Fruit fly (Drosophila melanogaster): ENCODE measurements around the gene promL.

promL gene

DNA sequence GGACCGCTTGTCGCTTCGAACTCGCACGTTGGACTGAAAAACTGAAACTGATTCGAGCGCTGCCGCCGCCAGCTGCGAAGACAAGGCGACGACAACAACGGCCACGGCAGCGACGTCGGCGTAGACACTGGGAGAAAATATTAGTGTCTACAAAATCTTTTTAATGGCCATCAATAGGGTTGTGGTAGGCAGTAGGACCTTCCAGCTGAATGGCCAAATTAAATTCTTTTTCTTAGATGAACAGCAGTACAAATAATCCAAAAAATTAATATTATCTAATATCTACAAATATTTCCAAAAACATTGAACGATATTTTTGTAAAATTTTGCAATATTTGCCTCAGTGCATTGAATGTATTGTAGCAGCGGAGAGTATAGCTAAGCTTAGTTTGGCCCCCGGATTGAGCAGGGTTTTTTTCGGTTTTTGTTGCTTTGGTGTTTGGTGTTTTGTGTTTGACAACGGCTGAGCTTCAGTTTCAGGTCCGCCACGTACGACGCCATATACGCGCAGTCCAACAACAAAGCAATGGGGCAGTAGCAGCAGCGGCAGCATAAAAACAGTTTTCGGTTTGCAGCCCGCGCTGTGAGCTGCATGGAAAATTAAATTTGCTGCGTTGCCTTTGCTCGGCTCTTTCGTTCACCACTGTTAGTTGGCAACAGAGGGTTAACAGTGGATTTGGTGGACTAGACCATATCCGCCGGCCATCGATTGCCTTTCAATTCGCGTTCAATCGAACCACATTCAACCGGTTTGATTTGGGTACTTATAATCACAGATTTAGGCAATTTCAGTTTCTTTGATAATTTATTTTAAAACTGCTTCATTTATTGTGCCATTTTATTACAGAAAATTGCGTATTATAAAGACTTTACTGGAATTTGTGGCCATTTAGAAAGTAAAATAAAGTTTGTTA lies 20.4 kb downstream of the promL start, which contains the start of gene Cht7 (continued):
- TF ChIP-seq CG12942 (GFP tag; optimal IDR thresholded peaks at IDR 0.05) = peak; percentile 68
- TF ChIP-seq tll (GFP tag; optimal IDR thresholded peaks at IDR 0.05) = no peak
- TF ChIP-seq CG7928 (GFP tag; optimal IDR thresholded peaks at IDR 0.05) = peak; percentile 55
- peak; percentile 58 for TF ChIP-seq CG8944 (GFP tag; optimal IDR thresholded peaks at IDR 0.05)
- TF ChIP-seq phol (tag; optimal IDR thresholded peaks at IDR 0.05) = peak; percentile 87
- TF ChIP-seq sisA (GFP tag; IDR thresholded peaks at IDR 0.05) = peak; percentile 77
- TF ChIP-seq sima (GFP tag; optimal IDR thresholded peaks at IDR 0.05) = no peak
- TF ChIP-seq crp (GFP tag; optimal IDR thresholded peaks at IDR 0.05) = peak in 1 of 2 experiments; percentile 45
- peak; percentile 86 for TF ChIP-seq CG18619 (GFP tag; optimal IDR thresholded peaks at IDR 0.05)
- TF ChIP-seq NK7.1 (GFP tag; optimal IDR thresholded peaks at IDR 0.05) = peak; percentile 18
- peak; percentile 92 for TF ChIP-seq Ets65A (GFP tag)
- TF ChIP-seq Atf6 (GFP tag; IDR thresholded peaks at IDR 0.05) = peak; percentile 86
- TF ChIP-seq Hr39 (optimal IDR thresholded peaks at IDR 0.05) = no peak
- TF ChIP-seq CG3726 (GFP tag; IDR thresholded peaks at IDR 0.05) = peak; percentile 68; the same call in 2 of the 3 replicates
- TF ChIP-seq CG1233 (GFP tag; optimal IDR thresholded peaks at IDR 0.05) = peak; percentile 60
- TF ChIP-seq CG10267 (tag; optimal IDR thresholded peaks at IDR 0.05) = peak; percentile 82
- peak; percentile 70 for TF ChIP-seq CG12744 (GFP tag; optimal IDR thresholded peaks at IDR 0.05)
- no peak for TF ChIP-seq D (optimal IDR thresholded peaks at IDR 0.05)
- TF ChIP-seq D (GFP tag; optimal IDR thresholded peaks at IDR 0.05) = peak; percentile 81
- peak; percentile 63 for TF ChIP-seq CG10959 (GFP tag; IDR thresholded peaks at IDR 0.05)
- peak; percentile 73 for TF ChIP-seq CG14710 (tag; optimal IDR thresholded peaks at IDR 0.05)
- TF ChIP-seq CG13424 (tag; optimal IDR thresholded peaks at IDR 0.05) = peak; percentile 93
- TF ChIP-seq Hey (tag; optimal IDR thresholded peaks at IDR 0.05) = peak; percentile 16
- peak; percentile 74 for TF ChIP-seq CG16815 (GFP tag; optimal IDR thresholded peaks at IDR 0.05)
- peak; percentile 58 for TF ChIP-seq onecut (GFP tag; IDR thresholded peaks at IDR 0.05)
- TF ChIP-seq CG9817 (tag; optimal IDR thresholded peaks at IDR 0.05) = peak; percentile 82
- peak; percentile 47 for TF ChIP-seq CG18764 (GFP tag; optimal IDR thresholded peaks at IDR 0.05)
- TF ChIP-seq CG3281 (GFP tag; optimal IDR thresholded peaks at IDR 0.05) = peak; percentile 83
- TF ChIP-seq CG17912 (GFP tag; optimal IDR thresholded peaks at IDR 0.05) = peak; percentile 7
- TF ChIP-seq CG7357 (GFP tag; IDR thresholded peaks at IDR 0.05) = peak; percentile 63; the same call in 2 of the 3 replicates
- peak; percentile 54 for TF ChIP-seq MTF-1 (GFP tag; optimal IDR thresholded peaks at IDR 0.05; ENCODE audit: borderline replicate concordance)
- peak; percentile 91 for TF ChIP-seq ATbp (GFP tag; optimal IDR thresholded peaks at IDR 0.05)
- TF ChIP-seq Myb (GFP tag; optimal IDR thresholded peaks at IDR 0.05) = peak; percentile 30
- TF ChIP-seq Doc3 (GFP tag; IDR thresholded peaks at IDR 0.05; ENCODE audit: partially characterized antibody) = no peak
- peak; percentile 87 for TF ChIP-seq CG9727 (GFP tag; optimal IDR thresholded peaks at IDR 0.05)
- TF ChIP-seq CG6689 (GFP tag; IDR thresholded peaks at IDR 0.05) = peak; percentile 91
- peak; percentile 18 for TF ChIP-seq CG17186 (GFP tag; optimal IDR thresholded peaks at IDR 0.05)
- peak; percentile 84 for TF ChIP-seq fd96Cb (tag; optimal IDR thresholded peaks at IDR 0.05)
- TF ChIP-seq ash1 (GFP tag; optimal IDR thresholded peaks at IDR 0.05) = no peak
- TF ChIP-seq bab2 (GFP tag; optimal IDR thresholded peaks at IDR 0.05) = peak; percentile 66
- TF ChIP-seq lilli (GFP tag; optimal IDR thresholded peaks at IDR 0.05) = peak; percentile 90
- peak; percentile 86 for TF ChIP-seq CG8388 (GFP tag; optimal IDR thresholded peaks at IDR 0.05)
- TF ChIP-seq vnd (GFP tag; IDR thresholded peaks at IDR 0.05; ENCODE audit: partially characterized antibody) = no peak
- TF ChIP-seq CHES-1-like (GFP tag; optimal IDR thresholded peaks at IDR 0.05) = peak; percentile 34
- no peak for TF ChIP-seq Scr (GFP tag; IDR thresholded peaks at IDR 0.05; ENCODE audit: partially characterized antibody)
- TF ChIP-seq vvl (GFP tag; IDR thresholded peaks at IDR 0.05) = peak; percentile 82
- TF ChIP-seq bbx (GFP tag; IDR thresholded peaks at IDR 0.05; ENCODE audit: partially characterized antibody) = no peak
- TF ChIP-seq NfI (GFP tag; optimal IDR thresholded peaks at IDR 0.05) = peak; percentile 91
